Fruit fly (Drosophila melanogaster): ENCODE data around the gene Cyp4d2.

The Cyp4d2 gene

DNA sequence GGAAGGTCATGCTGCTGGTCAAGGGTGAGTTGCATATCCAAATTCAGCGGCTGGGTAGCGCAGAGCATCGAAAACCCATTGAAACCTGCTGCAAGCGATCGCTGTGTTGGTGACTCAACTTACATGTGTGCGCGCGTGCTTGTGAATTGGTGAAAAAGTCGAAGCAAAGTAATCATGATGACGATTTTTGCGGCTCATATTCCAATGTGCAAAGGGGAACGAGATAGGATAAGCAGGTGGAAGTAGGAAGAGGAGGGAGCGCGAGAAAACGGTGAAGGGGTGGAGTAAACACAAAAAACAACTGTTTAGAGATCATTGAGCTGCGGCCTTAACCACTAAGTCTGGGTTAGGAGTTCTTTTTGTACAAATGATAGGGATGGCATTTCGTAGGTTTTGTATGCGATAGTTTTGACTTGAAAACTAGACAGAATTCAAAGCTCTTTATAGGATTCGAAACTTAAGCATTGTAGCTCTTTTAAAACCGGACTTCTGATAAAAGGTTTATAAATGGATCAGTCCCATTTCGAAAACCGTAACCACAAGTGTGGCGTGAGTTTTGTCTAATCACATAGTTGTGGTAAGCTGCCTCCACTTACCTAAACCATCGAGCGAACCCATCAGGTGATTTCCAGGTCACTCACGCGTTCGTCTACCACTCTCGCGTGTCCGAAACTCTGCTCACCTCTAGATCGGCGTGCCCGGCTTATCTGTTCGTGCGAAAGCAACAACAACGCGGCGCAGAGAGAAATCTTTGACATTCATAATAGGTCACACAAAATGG is 29.9 kb upstream of the Cyp4d2 start (continued):
- peak; percentile 68 for TF ChIP-seq amos (GFP tag; IDR thresholded peaks at IDR 0.05; ENCODE audit: partially characterized antibody)
- TF ChIP-seq H2.0 (GFP tag; IDR thresholded peaks at IDR 0.05), result no peak; the same call in 1 of the 2 replicates
- TF ChIP-seq al (GFP tag; IDR thresholded peaks at IDR 0.05), result 0 out of 2 replicates have a peak, but pooled peaks have one; percentile 33
- peak; percentile 49 for TF ChIP-seq CG30403 (GFP tag; optimal IDR thresholded peaks at IDR 0.05)
- TF ChIP-seq CG15479 (GFP tag; optimal IDR thresholded peaks at IDR 0.05), result peak; percentile 27
- peak; percentile 1 for TF ChIP-seq pnt (GFP tag; optimal IDR thresholded peaks at IDR 0.05)
- TF ChIP-seq CG6791 (GFP tag; IDR thresholded peaks at IDR 0.05; ENCODE audit: partially characterized antibody), result peak; percentile 62; the same call in 2 of the 3 replicates
- TF ChIP-seq CG2116 (GFP tag; optimal IDR thresholded peaks at IDR 0.05), result peak; percentile 22
- TF ChIP-seq ind (GFP tag; optimal IDR thresholded peaks at IDR 0.05), result peak; percentile 55
- TF ChIP-seq ci (GFP tag; IDR thresholded peaks at IDR 0.05), result peak; percentile 49; the same call in 1 of the 3 replicates
- no peak for TF ChIP-seq h (optimal IDR thresholded peaks at IDR 0.05)
- TF ChIP-seq Scr (GFP tag; IDR thresholded peaks at IDR 0.05; ENCODE audit: partially characterized antibody), result peak; percentile 87
- peak; percentile 29 for TF ChIP-seq Fer1 (GFP tag; optimal IDR thresholded peaks at IDR 0.05)
- peak; percentile 21 for TF ChIP-seq CG12659 (GFP tag; optimal IDR thresholded peaks at IDR 0.05)
- peak; percentile 42 for TF ChIP-seq bcd (GFP tag; optimal IDR thresholded peaks at IDR 0.05)
- no peak for TF ChIP-seq ken (GFP tag; IDR thresholded peaks at IDR 0.05)
- peak; percentile 21 for TF ChIP-seq maf-S (GFP tag; optimal IDR thresholded peaks at IDR 0.05)
- peak; percentile 37 for TF ChIP-seq CG18262 (tag; optimal IDR thresholded peaks at IDR 0.05)
- peak; percentile 33; the same call in 1 of the 2 replicates for TF ChIP-seq Drgx (GFP tag; IDR thresholded peaks at IDR 0.05)
- TF ChIP-seq CG17328 (GFP tag; IDR thresholded peaks at IDR 0.05), result no peak
- TF ChIP-seq CoRest (tag; optimal IDR thresholded peaks at IDR 0.05), result peak; percentile 45
- peak; percentile 50; the same call in 1 of the 2 replicates for TF ChIP-seq tna (GFP tag; IDR thresholded peaks at IDR 0.05; ENCODE audit: partially characterized antibody)
- peak; percentile 75 for TF ChIP-seq sna (GFP tag; IDR thresholded peaks at IDR 0.05; ENCODE audit: partially characterized antibody)
- TF ChIP-seq Aef1 (GFP tag; IDR thresholded peaks at IDR 0.05), result peak; percentile 46; the same call in 1 of the 3 replicates
- no peak for TF ChIP-seq cad (GFP tag; optimal IDR thresholded peaks at IDR 0.05)
- peak; percentile 45 for TF ChIP-seq slbo (GFP tag; IDR thresholded peaks at IDR 0.05)
- TF ChIP-seq CG8290 (GFP tag; optimal IDR thresholded peaks at IDR 0.05), result no peak
- peak; percentile 13 to 19 for TF ChIP-seq CG8290 (tag; optimal IDR thresholded peaks at IDR 0.05)
- TF ChIP-seq lab (GFP tag; optimal IDR thresholded peaks at IDR 0.05), result peak; percentile 41
- peak; percentile 60 for TF ChIP-seq CG2678 (tag; optimal IDR thresholded peaks at IDR 0.05)
- TF ChIP-seq zf30C (GFP tag; optimal IDR thresholded peaks at IDR 0.05), result no peak
- TF ChIP-seq sob (GFP tag; IDR thresholded peaks at IDR 0.05), result peak; percentile 42
- peak; percentile 13 for TF ChIP-seq CG10209 (GFP tag; optimal IDR thresholded peaks at IDR 0.05)
- peak; percentile 44 for TF ChIP-seq dmrt99B (tag; optimal IDR thresholded peaks at IDR 0.05)
- peak; percentile 56 for TF ChIP-seq Hr3 (GFP tag; optimal IDR thresholded peaks at IDR 0.05)
- TF ChIP-seq CG3995 (GFP tag; optimal IDR thresholded peaks at IDR 0.05), result peak; percentile 73
- TF ChIP-seq prd (optimal IDR thresholded peaks at IDR 0.05), result no peak
- TF ChIP-seq prd (GFP tag; IDR thresholded peaks at IDR 0.05), result peak; percentile 38; the same call in 1 of the 3 replicates
- peak; percentile 47 for TF ChIP-seq ERR (GFP tag; optimal IDR thresholded peaks at IDR 0.05)
- TF ChIP-seq pita (GFP tag; optimal IDR thresholded peaks at IDR 0.05), result no peak
- peak; percentile 5 for TF ChIP-seq disco-r (GFP tag; optimal IDR thresholded peaks at IDR 0.05)
- peak; percentile 69 for TF ChIP-seq HLH4C (GFP tag; IDR thresholded peaks at IDR 0.05; ENCODE audit: partially characterized antibody)
- TF ChIP-seq twi (tag; optimal IDR thresholded peaks at IDR 0.05), result peak; percentile 6
- TF ChIP-seq Trl (optimal IDR thresholded peaks at IDR 0.05), result no peak
- TF ChIP-seq Trl (GFP tag; optimal IDR thresholded peaks at IDR 0.05), result peak; percentile 60
- peak; percentile 71; the same call in 2 of the 3 replicates for TF ChIP-seq CG34224 (GFP tag; IDR thresholded peaks at IDR 0.05; ENCODE audit: partially characterized antibody)
- TF ChIP-seq nmo (GFP tag; optimal IDR thresholded peaks at IDR 0.05), result peak; percentile 24
- TF ChIP-seq wdn (GFP tag; IDR thresholded peaks at IDR 0.05), result 0 out of 2 replicates have a peak, but pooled peaks have one; percentile 20
- TF ChIP-seq Stat92E (GFP tag; optimal IDR thresholded peaks at IDR 0.05), result peak in 1 of 3 experiments; percentile 3

Data from whole organism, embryonic.